Fruit fly (Drosophila melanogaster) whole organism, embryonic: ENCODE measurements around the gene CAH3.
A peak's percentile ranks its signal among the peaks of the same experiment; 100 is the strongest.

Source experiments
- Atf-2 ChIP-seq: fragments of 200-800 bp; sonication (Bioruptor generic); optimal IDR thresholded peaks from 2 replicates; lab custom pipeline; 2016; ENCODE audit warnings: missing biosample characterization, missing genetic modification characterization
- B-H1 ChIP-seq: fragments of 200-800 bp; sonication (Bioruptor generic); IDR thresholded peaks from 3 replicates; pipeline ENCODE4 v1.3.6; 2022; ENCODE audit warnings: missing biosample characterization, missing genetic modification characterization
- BtbVII ChIP-seq: fragments of 200-800 bp; sonication (Bioruptor generic); optimal IDR thresholded peaks from 3 replicates; lab custom pipeline; 2017; ENCODE audit warnings: missing biosample characterization, mild to moderate bottlenecking, missing genetic modification characterization
- CG10543 ChIP-seq: fragments of 200-800 bp; sonication (Bioruptor generic); optimal IDR thresholded peaks from 3 replicates; lab custom pipeline; 2017; ENCODE audit warnings: missing biosample characterization, mild to moderate bottlenecking, missing genetic modification characterization, moderate library complexity
- CG11695 ChIP-seq: fragments of 200-800 bp; sonication (Bioruptor generic); IDR thresholded peaks from 3 replicates; pipeline ENCODE4 v1.3.6; 2022; ENCODE audit warnings: missing biosample characterization, missing genetic modification characterization
- CG13296 ChIP-seq: fragments of 200-800 bp; sonication (Bioruptor generic); optimal IDR thresholded peaks from 3 replicates; lab custom pipeline; 2018; ENCODE audit warnings: missing biosample characterization, mild to moderate bottlenecking, missing genetic modification characterization
- CG13775 ChIP-seq: fragments of 200-800 bp; sonication (Bioruptor generic); optimal IDR thresholded peaks from 3 replicates; lab custom pipeline; 2017; ENCODE audit warnings: missing biosample characterization, mild to moderate bottlenecking, missing genetic modification characterization
- CG18262 ChIP-seq: fragments of 200-800 bp; optimal IDR thresholded peaks from 3 replicates; lab custom pipeline; 2019; ENCODE audit warnings: missing biosample characterization, mild to moderate bottlenecking, missing genetic modification characterization, moderate library complexity
- CG18619 ChIP-seq: fragments of 200-800 bp; sonication (Bioruptor generic); optimal IDR thresholded peaks from 3 replicates; lab custom pipeline; 2017; ENCODE audit warnings: missing biosample characterization, mild to moderate bottlenecking, missing genetic modification characterization
- CG2202 ChIP-seq: fragments of 200-800 bp; sonication (Bioruptor generic); optimal IDR thresholded peaks from 2 replicates; lab custom pipeline; 2018; ENCODE audit warnings: missing biosample characterization, mild to moderate bottlenecking, missing genetic modification characterization
- CG31388 ChIP-seq: fragments of 200-800 bp; sonication (Bioruptor generic); optimal IDR thresholded peaks from 2 replicates; lab custom pipeline; 2016; ENCODE audit warnings: missing biosample characterization, missing genetic modification characterization
- CG4854 ChIP-seq: fragments of 200-800 bp; sonication (Bioruptor generic); optimal IDR thresholded peaks from 2 replicates; lab custom pipeline; 2016; ENCODE audit warnings: missing biosample characterization, missing genetic modification characterization, inconsistent platforms
- CG5180 ChIP-seq: fragments of 200-800 bp; sonication (Bioruptor generic); optimal IDR thresholded peaks from 3 replicates; lab custom pipeline; 2017; ENCODE audit warnings: missing biosample characterization, missing genetic modification characterization, mild to moderate bottlenecking, moderate library complexity, missing genetic modification reagents
- CG7786 ChIP-seq: fragments of 200-800 bp; sonication (Bioruptor generic); optimal IDR thresholded peaks from 2 replicates; lab custom pipeline; 2016; ENCODE audit warnings: missing biosample characterization, missing genetic modification characterization
- CG7839 ChIP-seq: fragments of 200-800 bp; sonication (Bioruptor generic); optimal IDR thresholded peaks from 3 replicates; lab custom pipeline; 2018; ENCODE audit warnings: missing biosample characterization, mild to moderate bottlenecking, missing genetic modification characterization, moderate library complexity
- CG8478 ChIP-seq: fragments of >200 bp; optimal IDR thresholded peaks from 2 replicates; lab custom pipeline; 2018
- CkIIα-i1 ChIP-seq: fragments of 200-800 bp; sonication (Bioruptor generic); IDR thresholded peaks from 2 replicates; pipeline ENCODE4 v1.3.6; 2022; ENCODE audit warnings: missing biosample characterization, missing genetic modification characterization
- Dad ChIP-seq: fragments of 200-800 bp; sonication (Bioruptor generic); optimal IDR thresholded peaks from 3 replicates; lab custom pipeline; 2016; ENCODE audit warnings: missing biosample characterization, missing genetic modification characterization
- Eip74EF ChIP-seq, 2 experiments: fragments of 200-800 bp in 1 of 2; fragments of >200 bp in 1 of 2; sonication (Bioruptor generic) in 1 of 2; optimal IDR thresholded peaks; 2 replicates each; lab custom pipeline; 2017 to 2019; ENCODE audit warnings: missing biosample characterization in 2 of 2, missing genetic modification characterization in 2 of 2, mild to moderate bottlenecking in 1 of 2, moderate library complexity in 1 of 2
- Ets65A ChIP-seq: fragments of 200-800 bp; sonication (Bioruptor generic); peaks from one replicate; lab custom pipeline; 2016; ENCODE audit warnings: missing biosample characterization, missing genetic modification characterization
- HLH3B ChIP-seq: fragments of 200-800 bp; sonication (Bioruptor generic); IDR thresholded peaks from 2 replicates; pipeline ENCODE4 v1.3.6; 2022; ENCODE audit warnings: missing biosample characterization, missing genetic modification characterization
- HLH54F ChIP-seq: fragments of 200-800 bp; sonication (Bioruptor generic); optimal IDR thresholded peaks from 3 replicates; lab custom pipeline; 2016; ENCODE audit warnings: missing biosample characterization, missing genetic modification characterization
- HmgD ChIP-seq: fragments of 200-800 bp; sonication (Bioruptor generic); optimal IDR thresholded peaks from 3 replicates; lab custom pipeline; 2016; ENCODE audit warnings: missing biosample characterization, missing genetic modification characterization
- Hmr ChIP-seq: fragments of 200-800 bp; sonication (Bioruptor generic); optimal IDR thresholded peaks from 3 replicates; lab custom pipeline; 2017; ENCODE audit warnings: mild to moderate bottlenecking, missing biosample characterization, missing genetic modification reagents, missing genetic modification characterization
- Hr3 ChIP-seq: fragments of 200-800 bp; sonication (Bioruptor generic); optimal IDR thresholded peaks from 3 replicates; lab custom pipeline; 2016; ENCODE audit warnings: missing biosample characterization, missing genetic modification characterization
- Lhr ChIP-seq: fragments of 200-800 bp; sonication (Bioruptor generic); optimal IDR thresholded peaks from 3 replicates; lab custom pipeline; 2017; ENCODE audit warnings: mild to moderate bottlenecking, missing biosample characterization, missing genetic modification reagents, missing genetic modification characterization
- Neu2 ChIP-seq: fragments of 200-800 bp; sonication (Bioruptor generic); optimal IDR thresholded peaks from 3 replicates; lab custom pipeline; 2016; ENCODE audit warnings: missing biosample characterization, missing genetic modification characterization, borderline replicate concordance
- Nf-YB ChIP-seq: fragments of 200-800 bp; sonication (Bioruptor generic); optimal IDR thresholded peaks from 3 replicates; lab custom pipeline; 2019; ENCODE audit warnings: missing biosample characterization, mild to moderate bottlenecking, missing genetic modification characterization, moderate library complexity
- Poxn ChIP-seq: fragments of 200-800 bp; sonication (Bioruptor generic); IDR thresholded peaks from 2 replicates; pipeline ENCODE4 v1.3.6; 2022; ENCODE audit warnings: missing biosample characterization, missing genetic modification characterization
- Ptx1 ChIP-seq: fragments of 200-800 bp; sonication (Bioruptor generic); IDR thresholded peaks from 2 replicates; pipeline ENCODE4 v1.3.6; 2022; ENCODE audit warnings: missing biosample characterization, missing genetic modification characterization
- Ssrp ChIP-seq: fragments of 200-800 bp; sonication (Bioruptor generic); optimal IDR thresholded peaks from 2 replicates; lab custom pipeline; 2018; ENCODE audit warnings: missing biosample characterization, mild to moderate bottlenecking, missing genetic modification characterization, moderate library complexity
- Stat92E ChIP-seq, 3 experiments: fragments of >200 bp in 2 of 3; fragments of 200-800 bp in 1 of 3; sonication (Bioruptor generic) in 1 of 3; optimal IDR thresholded peaks; 2 replicates each; lab custom pipeline; 2017 to 2019; ENCODE audit warnings: missing biosample characterization in 3 of 3, missing genetic modification characterization in 3 of 3, mild to moderate bottlenecking in 1 of 3, moderate library complexity in 1 of 3
- aop ChIP-seq: fragments of 200-800 bp; sonication (Bioruptor generic); IDR thresholded peaks from 2 replicates; pipeline ENCODE4 v1.3.6; 2022; ENCODE audit warnings: missing biosample characterization, missing genetic modification characterization
- bcd ChIP-seq: fragments of 200-800 bp; sonication (Bioruptor generic); optimal IDR thresholded peaks from 2 replicates; lab custom pipeline; 2017; ENCODE audit warnings: missing biosample characterization, mild to moderate bottlenecking, missing genetic modification characterization
- chm ChIP-seq: fragments of 200-800 bp; sonication (Bioruptor generic); IDR thresholded peaks from 2 replicates; pipeline ENCODE4 v1.3.6; 2022; ENCODE audit warnings: missing biosample characterization, missing genetic modification characterization
- ewg ChIP-seq: fragments of 200-800 bp; sonication (Bioruptor generic); optimal IDR thresholded peaks from 3 replicates; lab custom pipeline; 2017; ENCODE audit warnings: mild to moderate bottlenecking, missing biosample characterization, missing genetic modification reagents, missing genetic modification characterization
- fru ChIP-seq: fragments of >200 bp; optimal IDR thresholded peaks from 2 replicates; lab custom pipeline; 2017
- gcm ChIP-seq: fragments of 200-800 bp; sonication (Bioruptor generic); optimal IDR thresholded peaks from 2 replicates; lab custom pipeline; 2019; ENCODE audit warnings: missing biosample characterization, mild to moderate bottlenecking, missing genetic modification characterization, moderate library complexity
- gt ChIP-seq: fragments of 200-800 bp; sonication (Bioruptor generic); IDR thresholded peaks from 2 replicates; pipeline ENCODE4 v1.3.6; 2022; ENCODE audit warnings: missing biosample characterization, missing genetic modification characterization
- hth ChIP-seq: fragments of >200 bp; optimal IDR thresholded peaks from 2 replicates; lab custom pipeline; 2017; ENCODE audit warnings: inconsistent platforms
- jing ChIP-seq: fragments of 200-800 bp; sonication (Bioruptor generic); optimal IDR thresholded peaks from 2 replicates; lab custom pipeline; 2018; ENCODE audit warnings: missing biosample characterization, mild to moderate bottlenecking, missing genetic modification characterization
- kni ChIP-seq: fragments of 200-800 bp; sonication (Bioruptor generic); optimal IDR thresholded peaks from 3 replicates; lab custom pipeline; 2017; ENCODE audit warnings: mild to moderate bottlenecking, missing biosample characterization, missing genetic modification reagents, missing genetic modification characterization
- org-1 ChIP-seq: fragments of 200-800 bp; sonication (Bioruptor generic); optimal IDR thresholded peaks from 2 replicates; lab custom pipeline; 2017; ENCODE audit warnings: missing biosample characterization, missing genetic modification characterization
- p53 ChIP-seq: fragments of 200-800 bp; sonication (Bioruptor generic); optimal IDR thresholded peaks from 2 replicates; lab custom pipeline; 2016; ENCODE audit warnings: missing biosample characterization, missing genetic modification characterization
- peb ChIP-seq: fragments of 200-800 bp; sonication (Bioruptor generic); IDR thresholded peaks from 2 replicates; pipeline ENCODE4 v1.3.6; 2022; ENCODE audit warnings: missing biosample characterization, missing genetic modification characterization
- pho ChIP-seq: fragments of 200-800 bp; sonication (Bioruptor generic); optimal IDR thresholded peaks from 2 replicates; lab custom pipeline; 2016; ENCODE audit warnings: missing biosample characterization, missing genetic modification characterization
- psq ChIP-seq: fragments of 200-800 bp; sonication (Bioruptor generic); optimal IDR thresholded peaks from 2 replicates; lab custom pipeline; 2017; ENCODE audit warnings: missing biosample characterization, missing genetic modification characterization
- pum ChIP-seq: fragments of 200-800 bp; sonication (Bioruptor generic); optimal IDR thresholded peaks from 2 replicates; lab custom pipeline; 2016; ENCODE audit warnings: missing biosample characterization, missing genetic modification characterization
- so ChIP-seq: fragments of 200-800 bp; sonication (Bioruptor generic); IDR thresholded peaks from 3 replicates; pipeline ENCODE4 v1.3.6; 2022; ENCODE audit warnings: missing biosample characterization, missing genetic modification characterization
- ttk ChIP-seq: fragments of 200-800 bp; sonication (Bioruptor generic); IDR thresholded peaks from 2 replicates; pipeline ENCODE4 v2.1.2; 2022; ENCODE audit warnings: missing biosample characterization, missing genetic modification characterization
- unc-4 ChIP-seq: fragments of 200-800 bp; sonication (Bioruptor generic); IDR thresholded peaks from 2 replicates; pipeline ENCODE4 v1.3.6; 2022; ENCODE audit warnings: missing biosample characterization, missing genetic modification characterization; ENCODE audit not compliant: partially characterized antibody

Gene CAH3

dm6 chrX:8650631-8651133 is 30.4 kb upstream of the CAH3 start, which contains the start of gene oc (continued):
- TF ChIP-seq hth (lab: Kevin White, UChicago) (no peak), BtbVII (GFP tag; lab: Kevin White, UChicago) (no peak), CG18262 (tag; lab: Kevin White, UChicago) (peak; percentile 1), so (no peak), kni (GFP tag; lab: Kevin White, UChicago) (peak; percentile 60), Neu2 (GFP tag; lab: Kevin White, UChicago) (no peak), Ets65A (GFP tag; lab: Kevin White, UChicago) (no peak), p53 (GFP tag; lab: Kevin White, UChicago) (peak; percentile 34), CG13296 (GFP tag; lab: Kevin White, UChicago) (no peak), org-1 (GFP tag; lab: Kevin White, UChicago) (no peak), bcd (peak; percentile 29), CG11695 (0 out of 3 replicates have a peak, but pooled peaks have one; percentile 27), CG10543 (GFP tag; lab: Kevin White, UChicago) (peak; percentile 63), CG5180 (GFP tag; lab: Kevin White, UChicago) (peak; percentile 27), Poxn (no peak), unc-4 (no peak), Dad (no peak), gt (GFP tag; lab: Robert Waterston, UW) (no peak), Lhr (GFP tag; lab: Kevin White, UChicago) (no peak), CG7839 (tag; lab: Kevin White, UChicago) (no peak), jing (no peak), fru (no peak), Atf-2 (GFP tag; lab: Kevin White, UChicago) (no peak), CG18619 (GFP tag; lab: Kevin White, UChicago) (no peak), ttk (GFP tag; lab: Robert Waterston, UW) (no peak), Stat92E (GFP tag; optimal IDR thresholded peaks at IDR 0.05; lab: Kevin White, UChicago) (no peak), CG7786 (GFP tag; lab: Kevin White, UChicago) (no peak), aop (GFP tag; lab: Robert Waterston, UW) (no peak), peb (GFP tag; lab: Robert Waterston, UW) (0 out of 2 replicates have a peak, but pooled peaks have one; percentile 15), chm (GFP tag; lab: Robert Waterston, UW) (no peak), Eip74EF (GFP tag; optimal IDR thresholded peaks at IDR 0.05; lab: Kevin White, UChicago) (no peak), Hmr (GFP tag; lab: Kevin White, UChicago) (peak; percentile 2), CG13775 (GFP tag; lab: Kevin White, UChicago) (peak; percentile 17), CG4854 (GFP tag; lab: Kevin White, UChicago) (no peak), HLH54F (GFP tag; lab: Kevin White, UChicago) (no peak), HLH3B (GFP tag; lab: Robert Waterston, UW) (no peak), CkIIα-i1 (GFP tag; lab: Robert Waterston, UW) (no peak), B-H1 (GFP tag; lab: Robert Waterston, UW) (no peak), Hr3 (GFP tag; lab: Kevin White, UChicago) (no peak), ewg (peak; percentile 93), psq (peak; percentile 31), pum (GFP tag; lab: Kevin White, UChicago) (no peak), CG31388 (no peak), CG2202 (tag; lab: Kevin White, UChicago) (no peak), Nf-YB (GFP tag; lab: Kevin White, UChicago) (peak; percentile 96), HmgD (GFP tag; lab: Kevin White, UChicago) (peak; percentile 93), gcm (GFP tag; lab: Kevin White, UChicago) (peak; percentile 9), pho (GFP tag; lab: Kevin White, UChicago) (no peak), Ptx1 (no peak), Ssrp (no peak), CG8478 (lab: Kevin White, UChicago) (peak; percentile 100)
